Fruit fly (Drosophila melanogaster) whole organism, embryonic: ENCODE measurements around the gene CG12081.

Source experiments
- Antp ChIP-seq: fragments of 200-800 bp; sonication (Bioruptor generic); optimal IDR thresholded peaks from 3 replicates; lab custom pipeline; 2016; ENCODE audit warnings: missing biosample characterization, missing genetic modification characterization
- CG10274 ChIP-seq: fragments of 200-800 bp; sonication (Bioruptor generic); optimal IDR thresholded peaks from 3 replicates; lab custom pipeline; 2017; ENCODE audit warnings: missing biosample characterization, mild to moderate bottlenecking, missing genetic modification characterization
- CG10543 ChIP-seq: fragments of 200-800 bp; sonication (Bioruptor generic); optimal IDR thresholded peaks from 3 replicates; lab custom pipeline; 2017; ENCODE audit warnings: missing biosample characterization, mild to moderate bottlenecking, missing genetic modification characterization, moderate library complexity
- CG11398 ChIP-seq: fragments of 200-800 bp; sonication (Bioruptor generic); optimal IDR thresholded peaks from 2 replicates; lab custom pipeline; 2016; ENCODE audit warnings: missing biosample characterization, missing genetic modification characterization
- CG12236 ChIP-seq: fragments of 200-800 bp; sonication (Bioruptor generic); optimal IDR thresholded peaks from 2 replicates; lab custom pipeline; 2016; ENCODE audit warnings: missing biosample characterization, missing genetic modification characterization
- CG14965 ChIP-seq: fragments of 200-800 bp; sonication (Bioruptor generic); optimal IDR thresholded peaks from 2 replicates; lab custom pipeline; 2016; ENCODE audit warnings: missing biosample characterization, missing genetic modification characterization, borderline replicate concordance
- CG15269 ChIP-seq: fragments of 200-800 bp; sonication (Bioruptor generic); optimal IDR thresholded peaks from 2 replicates; lab custom pipeline; 2018; ENCODE audit warnings: missing biosample characterization, mild to moderate bottlenecking, missing genetic modification characterization, moderate library complexity
- CG17186 ChIP-seq: fragments of 200-800 bp; sonication (Bioruptor generic); optimal IDR thresholded peaks from 3 replicates; lab custom pipeline; 2017; ENCODE audit warnings: missing biosample characterization, missing genetic modification reagents, missing genetic modification characterization
- CG17359 ChIP-seq: fragments of 200-800 bp; sonication (Bioruptor generic); optimal IDR thresholded peaks from 3 replicates; lab custom pipeline; 2018; ENCODE audit warnings: missing biosample characterization, mild to moderate bottlenecking, missing genetic modification characterization, moderate library complexity
- CG18599 ChIP-seq: fragments of 200-800 bp; sonication (Bioruptor generic); optimal IDR thresholded peaks from 3 replicates; lab custom pipeline; 2017; ENCODE audit warnings: missing biosample characterization, missing genetic modification characterization, mild to moderate bottlenecking, moderate library complexity, missing genetic modification reagents
- CG2712 ChIP-seq: fragments of 200-800 bp; optimal IDR thresholded peaks from 3 replicates; lab custom pipeline; 2019; ENCODE audit warnings: missing biosample characterization, mild to moderate bottlenecking, missing genetic modification characterization, moderate library complexity
- CG31441 ChIP-seq: fragments of 200-800 bp; sonication (Bioruptor generic); IDR thresholded peaks from 2 replicates; pipeline ENCODE4 v1.3.6; 2022; ENCODE audit warnings: missing biosample characterization, missing genetic modification characterization
- CG34422 ChIP-seq: fragments of 200-800 bp; sonication (Bioruptor generic); IDR thresholded peaks from 3 replicates; pipeline ENCODE4 v1.3.6; 2022; ENCODE audit warnings: missing biosample characterization, missing genetic modification characterization
- CG3847 ChIP-seq: fragments of 200-800 bp; sonication (Bioruptor generic); IDR thresholded peaks from 2 replicates; pipeline ENCODE4 v1.3.6; 2022; ENCODE audit warnings: missing biosample characterization, missing genetic modification characterization
- CG6854 ChIP-seq: fragments of 200-800 bp; sonication (Bioruptor generic); optimal IDR thresholded peaks from 3 replicates; lab custom pipeline; 2017; ENCODE audit warnings: missing biosample characterization, mild to moderate bottlenecking, missing genetic modification characterization
- CG7372 ChIP-seq: fragments of 200-800 bp; sonication (Bioruptor generic); IDR thresholded peaks from 2 replicates; pipeline ENCODE4 v1.3.6; 2022; ENCODE audit warnings: missing biosample characterization, missing genetic modification characterization
- CG9437 ChIP-seq: fragments of 200-800 bp; sonication (Bioruptor generic); optimal IDR thresholded peaks from 2 replicates; lab custom pipeline; 2018; ENCODE audit warnings: missing biosample characterization, mild to moderate bottlenecking, missing genetic modification characterization
- CG9817 ChIP-seq: fragments of 200-800 bp; sonication (Bioruptor generic); optimal IDR thresholded peaks from 2 replicates; lab custom pipeline; 2018; ENCODE audit warnings: missing biosample characterization, mild to moderate bottlenecking, missing genetic modification characterization, moderate library complexity
- Camta ChIP-seq: fragments of 200-800 bp; sonication (Bioruptor generic); optimal IDR thresholded peaks from 2 replicates; lab custom pipeline; 2016; ENCODE audit warnings: missing biosample characterization, missing genetic modification characterization
- CoRest ChIP-seq: fragments of 200-800 bp; sonication (Bioruptor generic); optimal IDR thresholded peaks from 3 replicates; lab custom pipeline; 2018; ENCODE audit warnings: missing biosample characterization, mild to moderate bottlenecking, missing genetic modification characterization, moderate library complexity
- Dp ChIP-seq: fragments of 200-800 bp; sonication (Bioruptor generic); optimal IDR thresholded peaks from 2 replicates; lab custom pipeline; 2018; ENCODE audit warnings: missing biosample characterization, mild to moderate bottlenecking, missing genetic modification characterization, moderate library complexity
- Dref ChIP-seq: fragments of 200-800 bp; sonication (Bioruptor generic); IDR thresholded peaks from 2 replicates; pipeline ENCODE4 v1.3.6; 2022; ENCODE audit warnings: missing biosample characterization, missing genetic modification characterization
- Hr3 ChIP-seq: fragments of 200-800 bp; sonication (Bioruptor generic); optimal IDR thresholded peaks from 3 replicates; lab custom pipeline; 2016; ENCODE audit warnings: missing biosample characterization, missing genetic modification characterization
- Lim3 ChIP-seq: fragments of 200-800 bp; sonication (Bioruptor generic); IDR thresholded peaks from 2 replicates; pipeline ENCODE4 v1.3.6; 2022; ENCODE audit warnings: missing biosample characterization, missing genetic modification characterization
- MBD-R2 ChIP-seq: fragments of 200-800 bp; sonication (Bioruptor generic); IDR thresholded peaks from 2 replicates; pipeline ENCODE4 v1.3.6; 2022; ENCODE audit warnings: missing biosample characterization, missing genetic modification characterization
- MESR4 ChIP-seq: fragments of 200-800 bp; sonication (Bioruptor generic); optimal IDR thresholded peaks from 2 replicates; lab custom pipeline; 2018; ENCODE audit warnings: missing biosample characterization, mild to moderate bottlenecking, missing genetic modification characterization, moderate library complexity
- MTF-1 ChIP-seq: fragments of 200-800 bp; sonication (Bioruptor generic); optimal IDR thresholded peaks from 2 replicates; lab custom pipeline; 2018; ENCODE audit warnings: missing biosample characterization, mild to moderate bottlenecking, missing genetic modification characterization, borderline replicate concordance
- Mad ChIP-seq: fragments of 200-800 bp; sonication (Bioruptor generic); optimal IDR thresholded peaks from 2 replicates; lab custom pipeline; 2016; ENCODE audit warnings: missing biosample characterization, missing genetic modification characterization
- Meics ChIP-seq: fragments of 200-800 bp; sonication (Bioruptor generic); optimal IDR thresholded peaks from 2 replicates; lab custom pipeline; 2017; ENCODE audit warnings: missing biosample characterization, mild to moderate bottlenecking, missing genetic modification characterization
- Myb ChIP-seq: fragments of 200-800 bp; sonication (Bioruptor generic); optimal IDR thresholded peaks from 2 replicates; lab custom pipeline; 2016; ENCODE audit warnings: missing biosample characterization, missing genetic modification characterization
- NFAT ChIP-seq: fragments of 200-800 bp; sonication (Bioruptor generic); IDR thresholded peaks from 2 replicates; pipeline ENCODE4 v1.3.6; 2022; ENCODE audit warnings: missing biosample characterization, missing genetic modification characterization
- Neu2 ChIP-seq: fragments of 200-800 bp; sonication (Bioruptor generic); optimal IDR thresholded peaks from 3 replicates; lab custom pipeline; 2016; ENCODE audit warnings: missing biosample characterization, missing genetic modification characterization, borderline replicate concordance
- Scr ChIP-seq: fragments of 200-800 bp; sonication (Bioruptor generic); IDR thresholded peaks from 2 replicates; pipeline ENCODE4 v1.3.6; 2022; ENCODE audit warnings: missing biosample characterization, missing genetic modification characterization; ENCODE audit not compliant: partially characterized antibody
- Usf ChIP-seq: fragments of 200-800 bp; sonication (Bioruptor generic); optimal IDR thresholded peaks from 2 replicates; lab custom pipeline; 2017; ENCODE audit warnings: missing genotype, missing biosample characterization, missing genetic modification characterization
- ab ChIP-seq: fragments of 200-800 bp; sonication (Bioruptor generic); optimal IDR thresholded peaks from 2 replicates; lab custom pipeline; 2016; ENCODE audit warnings: missing biosample characterization, missing genetic modification characterization
- cg ChIP-seq: fragments of 200-800 bp; sonication (Bioruptor generic); optimal IDR thresholded peaks from 3 replicates; lab custom pipeline; 2019; ENCODE audit warnings: missing biosample characterization, mild to moderate bottlenecking, missing genetic modification characterization, moderate library complexity
- danr ChIP-seq: fragments of 200-800 bp; sonication (Bioruptor generic); IDR thresholded peaks from 2 replicates; pipeline ENCODE4 v1.3.6; 2022; ENCODE audit warnings: missing biosample characterization, missing genetic modification characterization
- dimm ChIP-seq: fragments of 200-800 bp; sonication (Bioruptor generic); IDR thresholded peaks from 2 replicates; pipeline ENCODE4 v1.3.6; 2022; ENCODE audit warnings: missing biosample characterization, missing genetic modification characterization
- ewg ChIP-seq: fragments of 200-800 bp; sonication (Bioruptor generic); optimal IDR thresholded peaks from 3 replicates; lab custom pipeline; 2017; ENCODE audit warnings: mild to moderate bottlenecking, missing biosample characterization, missing genetic modification reagents, missing genetic modification characterization
- eyg ChIP-seq: fragments of 200-800 bp; sonication (Bioruptor generic); optimal IDR thresholded peaks from 3 replicates; lab custom pipeline; 2016; ENCODE audit warnings: missing biosample characterization, missing genetic modification characterization
- gem ChIP-seq: fragments of 200-800 bp; sonication (Bioruptor generic); optimal IDR thresholded peaks from 2 replicates; lab custom pipeline; 2019; ENCODE audit warnings: missing biosample characterization, mild to moderate bottlenecking, missing genetic modification characterization, moderate library complexity
- insv ChIP-seq, 2 experiments: fragments of 200-800 bp; sonication (Bioruptor generic); optimal IDR thresholded peaks; 3 replicates each; lab custom pipeline; 2016 to 2018; ENCODE audit warnings: missing biosample characterization in 2 of 2, missing genetic modification characterization in 2 of 2
- klu ChIP-seq: fragments of 200-800 bp; sonication (Bioruptor generic); IDR thresholded peaks from 2 replicates; pipeline ENCODE4 v1.3.6; 2022; ENCODE audit warnings: missing biosample characterization, missing genetic modification characterization
- lmd ChIP-seq: fragments of 200-800 bp; sonication (Bioruptor generic); IDR thresholded peaks from 2 replicates; pipeline ENCODE4 v1.3.6; 2022; ENCODE audit warnings: missing biosample characterization, missing genetic modification characterization
- pho ChIP-seq: fragments of 200-800 bp; sonication (Bioruptor generic); optimal IDR thresholded peaks from 2 replicates; lab custom pipeline; 2016; ENCODE audit warnings: missing biosample characterization, missing genetic modification characterization
- phol ChIP-seq: fragments of 200-800 bp; sonication (Bioruptor generic); optimal IDR thresholded peaks from 3 replicates; lab custom pipeline; 2018; ENCODE audit warnings: missing biosample characterization, mild to moderate bottlenecking, missing genetic modification characterization, moderate library complexity
- psq ChIP-seq: fragments of 200-800 bp; sonication (Bioruptor generic); optimal IDR thresholded peaks from 2 replicates; lab custom pipeline; 2017; ENCODE audit warnings: missing biosample characterization, missing genetic modification characterization
- sc ChIP-seq, 3 experiments: fragments of >200 bp in 2 of 3; fragments of 200-800 bp in 1 of 3; sonication (Bioruptor generic) in 1 of 3; optimal IDR thresholded peaks; 2 replicates in 2 of 3; 3 replicates in 1 of 3; lab custom pipeline; 2017; ENCODE audit warnings: mild to moderate bottlenecking in 1 of 3, missing biosample characterization in 1 of 3, missing genetic modification characterization in 1 of 3, missing genetic modification reagents in 1 of 3
- tll ChIP-seq, 2 experiments: fragments of 200-800 bp in 1 of 2; fragments of >200 bp in 1 of 2; sonication (Bioruptor generic) in 1 of 2; optimal IDR thresholded peaks; 2 replicates each; lab custom pipeline; 2017 to 2019; ENCODE audit warnings: missing biosample characterization in 2 of 2, missing genetic modification characterization in 2 of 2, mild to moderate bottlenecking in 1 of 2, moderate library complexity in 1 of 2
- trem ChIP-seq: fragments of 200-800 bp; optimal IDR thresholded peaks from 3 replicates; lab custom pipeline; 2019; ENCODE audit warnings: missing biosample characterization, mild to moderate bottlenecking, missing genetic modification characterization, moderate library complexity
- z ChIP-seq: fragments of 200-800 bp; sonication (Bioruptor generic); IDR thresholded peaks from 3 replicates; pipeline ENCODE4 v1.3.6; 2022; ENCODE audit warnings: missing biosample characterization, missing genetic modification characterization

The CG12081 gene

dm6 chrX:8583159-8583558, 5.5 kb upstream of the CG12081 start (continued):
- TF ChIP-seq CG14965 (GFP tag; lab: Kevin White, UChicago) = no peak
- TF ChIP-seq insv (GFP tag; optimal IDR thresholded peaks at IDR 0.05; lab: Kevin White, UChicago) = no peak
- TF ChIP-seq CG15269 (tag; lab: Kevin White, UChicago) = peak; percentile 32
- peak; percentile 17 for TF ChIP-seq phol (tag; lab: Kevin White, UChicago)
- no peak for TF ChIP-seq Mad (GFP tag; lab: Kevin White, UChicago)
- TF ChIP-seq Antp (GFP tag; lab: Kevin White, UChicago) = no peak
- TF ChIP-seq CG10543 (GFP tag; lab: Kevin White, UChicago) = peak; percentile 30
- no peak for TF ChIP-seq NFAT
- TF ChIP-seq z (GFP tag; lab: Robert Waterston, UW) = no peak
- no peak for TF ChIP-seq MBD-R2 (GFP tag; lab: Robert Waterston, UW)
- TF ChIP-seq Dp (GFP tag; lab: Kevin White, UChicago) = no peak
- TF ChIP-seq Lim3 (GFP tag; lab: Robert Waterston, UW) = no peak
- TF ChIP-seq CG17359 (tag; lab: Kevin White, UChicago) = peak; percentile 4
- TF ChIP-seq MESR4 (GFP tag; lab: Kevin White, UChicago) = no peak
- no peak for TF ChIP-seq CG2712 (tag; lab: Kevin White, UChicago)
- no peak for TF ChIP-seq CG9437
- peak; percentile 23 for TF ChIP-seq CoRest (tag; lab: Kevin White, UChicago)
- TF ChIP-seq CG17186 (GFP tag; lab: Kevin White, UChicago) = no peak
- no peak for TF ChIP-seq danr (GFP tag; lab: Robert Waterston, UW)
- no peak for TF ChIP-seq CG7372 (GFP tag; lab: Robert Waterston, UW)
- no peak for TF ChIP-seq eyg (GFP tag; lab: Kevin White, UChicago)
- TF ChIP-seq CG3847 (GFP tag; lab: Robert Waterston, UW) = no peak
- TF ChIP-seq Camta (GFP tag; lab: Kevin White, UChicago) = no peak
- TF ChIP-seq CG34422 (GFP tag; lab: Robert Waterston, UW) = 0 out of 3 replicates have a peak, but pooled peaks have one; percentile 21
- no peak for TF ChIP-seq tll (GFP tag; optimal IDR thresholded peaks at IDR 0.05; lab: Kevin White, UChicago)
- no peak for TF ChIP-seq psq (GFP tag; lab: Kevin White, UChicago)
- TF ChIP-seq CG18599 (GFP tag; lab: Kevin White, UChicago) = peak; percentile 44
- no peak for TF ChIP-seq sc (optimal IDR thresholded peaks at IDR 0.05; lab: Kevin White, UChicago)
- TF ChIP-seq sc (GFP tag; optimal IDR thresholded peaks at IDR 0.05; lab: Kevin White, UChicago) = no peak
- TF ChIP-seq Hr3 (GFP tag; lab: Kevin White, UChicago) = no peak
- TF ChIP-seq CG6854 (GFP tag; lab: Kevin White, UChicago) = no peak
- 0 out of 2 replicates have a peak, but pooled peaks have one; percentile 23 for TF ChIP-seq CG31441
- TF ChIP-seq Scr = no peak
- no peak for TF ChIP-seq CG11398 (GFP tag; lab: Kevin White, UChicago)
- TF ChIP-seq MTF-1 (GFP tag; lab: Kevin White, UChicago) = no peak
- TF ChIP-seq Dref (GFP tag; lab: Robert Waterston, UW) = no peak
- TF ChIP-seq cg (GFP tag; lab: Kevin White, UChicago) = no peak
- peak; percentile 45 for TF ChIP-seq Meics (GFP tag; lab: Kevin White, UChicago)
- TF ChIP-seq Myb (GFP tag; lab: Kevin White, UChicago) = no peak
- TF ChIP-seq trem (tag; lab: Kevin White, UChicago) = no peak
- TF ChIP-seq CG9817 (tag; lab: Kevin White, UChicago) = peak; percentile 14
- TF ChIP-seq CG12236 (GFP tag; lab: Kevin White, UChicago) = no peak
- TF ChIP-seq lmd (GFP tag; lab: Robert Waterston, UW) = peak; percentile 63
- no peak for TF ChIP-seq ab (GFP tag; lab: Kevin White, UChicago)
- no peak for TF ChIP-seq dimm (GFP tag; lab: Robert Waterston, UW)
- no peak for TF ChIP-seq ewg (GFP tag; lab: Kevin White, UChicago)
- no peak for TF ChIP-seq klu
- TF ChIP-seq pho = no peak
- no peak for TF ChIP-seq Usf (GFP tag; lab: Kevin White, UChicago)
- peak; percentile 47 for TF ChIP-seq gem (tag; lab: Kevin White, UChicago)
- no peak for TF ChIP-seq Neu2 (GFP tag; lab: Kevin White, UChicago)
- TF ChIP-seq CG10274 (GFP tag; lab: Kevin White, UChicago) = no peak
